Fruit fly (Drosophila melanogaster) whole organism, prepupa: ENCODE measurements around the gene Coq4.
A peak's percentile ranks its signal among the peaks of the same experiment; 100 is the strongest.

Experiments
- Blimp-1 ChIP-seq: fragments of 200-800 bp; sonication (Bioruptor generic); optimal IDR thresholded peaks from 3 replicates; lab custom pipeline; 2017; ENCODE audit warnings: missing biosample characterization, missing genetic modification characterization, mild to moderate bottlenecking, moderate library complexity, missing genetic modification reagents
- CG10631 ChIP-seq: fragments of 200-800 bp; sonication (Bioruptor generic); optimal IDR thresholded peaks from 2 replicates; lab custom pipeline; 2016; ENCODE audit warnings: missing biosample characterization, missing genetic modification characterization
- CG10669 ChIP-seq: fragments of 200-800 bp; sonication (Bioruptor generic); optimal IDR thresholded peaks from 3 replicates; lab custom pipeline; 2018; ENCODE audit warnings: missing biosample characterization, mild to moderate bottlenecking, missing genetic modification characterization, moderate library complexity
- CG11294 ChIP-seq: fragments of 200-800 bp; sonication (Bioruptor generic); IDR thresholded peaks from 2 replicates; pipeline ENCODE4 v1.3.6; 2022; ENCODE audit warnings: missing biosample characterization, missing genetic modification characterization
- CG11762 ChIP-seq: fragments of 200-800 bp; sonication (Bioruptor generic); optimal IDR thresholded peaks from 3 replicates; lab custom pipeline; 2016; ENCODE audit warnings: missing biosample characterization, missing genetic modification characterization; ENCODE audit not compliant: insufficient read depth
- CG15336 ChIP-seq: fragments of 200-800 bp; sonication (Bioruptor generic); IDR thresholded peaks from 2 replicates; pipeline ENCODE4 v1.3.6; 2022; ENCODE audit warnings: missing biosample characterization, missing genetic modification characterization
- CG1621 ChIP-seq: fragments of 200-800 bp; sonication (Bioruptor generic); optimal IDR thresholded peaks from 3 replicates; lab custom pipeline; 2018; ENCODE audit warnings: missing biosample characterization, mild to moderate bottlenecking, missing genetic modification characterization
- CG16779 ChIP-seq: fragments of 200-800 bp; sonication (Bioruptor generic); optimal IDR thresholded peaks from 3 replicates; lab custom pipeline; 2017; ENCODE audit warnings: missing biosample characterization, mild to moderate bottlenecking, missing genetic modification characterization
- CG3032 ChIP-seq: fragments of 200-800 bp; optimal IDR thresholded peaks from 2 replicates; lab custom pipeline; 2019; ENCODE audit warnings: missing biosample characterization, mild to moderate bottlenecking, missing genetic modification characterization, moderate library complexity
- CG32006 ChIP-seq: fragments of 200-800 bp; sonication (Bioruptor generic); optimal IDR thresholded peaks from 3 replicates; lab custom pipeline; 2017; ENCODE audit warnings: missing biosample characterization, mild to moderate bottlenecking, missing genetic modification characterization
- CG34406 ChIP-seq: fragments of 200-800 bp; sonication (Bioruptor generic); optimal IDR thresholded peaks from 3 replicates; lab custom pipeline; 2016; ENCODE audit warnings: missing biosample characterization, missing genetic modification characterization
- CG3919 ChIP-seq: fragments of 200-800 bp; sonication (Bioruptor generic); optimal IDR thresholded peaks from 3 replicates; lab custom pipeline; 2016; ENCODE audit warnings: missing biosample characterization, missing genetic modification characterization
- CG4318 ChIP-seq: fragments of 200-800 bp; sonication (Bioruptor generic); optimal IDR thresholded peaks from 3 replicates; lab custom pipeline; 2017; ENCODE audit warnings: missing biosample characterization, mild to moderate bottlenecking, missing genetic modification characterization
- CG6163 ChIP-seq: fragments of 200-800 bp; sonication (Bioruptor generic); IDR thresholded peaks from 3 replicates; pipeline ENCODE4 v1.3.6; 2022; ENCODE audit warnings: missing biosample characterization, missing genetic modification characterization
- CG6276 ChIP-seq: fragments of 200-800 bp; sonication (Bioruptor generic); optimal IDR thresholded peaks from 2 replicates; lab custom pipeline; 2017; ENCODE audit warnings: missing biosample characterization, mild to moderate bottlenecking, missing genetic modification characterization
- CG6792 ChIP-seq: fragments of 200-800 bp; sonication (Bioruptor generic); optimal IDR thresholded peaks from 3 replicates; lab custom pipeline; 2016; ENCODE audit warnings: missing biosample characterization, missing genetic modification characterization
- CG6808 ChIP-seq: fragments of 200-800 bp; sonication (Bioruptor generic); optimal IDR thresholded peaks from 3 replicates; lab custom pipeline; 2017; ENCODE audit warnings: missing biosample characterization, missing genetic modification characterization, mild to moderate bottlenecking, moderate library complexity, missing genetic modification reagents
- CG6854 ChIP-seq: fragments of 200-800 bp; sonication (Bioruptor generic); optimal IDR thresholded peaks from 2 replicates; lab custom pipeline; 2017; ENCODE audit warnings: missing biosample characterization, mild to moderate bottlenecking, missing genetic modification characterization
- CG8119 ChIP-seq: fragments of 200-800 bp; sonication (Bioruptor generic); IDR thresholded peaks from 3 replicates; pipeline ENCODE4 v1.3.6; 2022; ENCODE audit warnings: missing biosample characterization, missing genetic modification characterization
- CG8632 ChIP-seq: fragments of 200-800 bp; sonication (Bioruptor generic); optimal IDR thresholded peaks from 3 replicates; lab custom pipeline; 2016; ENCODE audit warnings: missing biosample characterization, missing genetic modification characterization
- Eip75B ChIP-seq: fragments of 200-800 bp; sonication (Bioruptor generic); optimal IDR thresholded peaks from 3 replicates; lab custom pipeline; 2016; ENCODE audit warnings: missing biosample characterization, missing genetic modification characterization
- Eip78C ChIP-seq: fragments of 200-800 bp; sonication (Bioruptor generic); peaks from one replicate; lab custom pipeline; 2016; ENCODE audit warnings: missing biosample characterization, missing genetic modification characterization
- Eip93F ChIP-seq: fragments of 200-800 bp; sonication (Bioruptor generic); optimal IDR thresholded peaks from 2 replicates; lab custom pipeline; 2016; ENCODE audit warnings: missing biosample characterization, mild to moderate bottlenecking, missing genetic modification characterization
- Ets21C ChIP-seq: fragments of 200-800 bp; sonication (Bioruptor generic); optimal IDR thresholded peaks from 3 replicates; lab custom pipeline; 2016; ENCODE audit warnings: missing biosample characterization, missing genetic modification characterization
- Gug ChIP-seq: fragments of 200-800 bp; sonication (Bioruptor generic); IDR thresholded peaks from 2 replicates; pipeline ENCODE4 v1.3.6; 2022; ENCODE audit warnings: missing biosample characterization, missing genetic modification characterization
- Hr38 ChIP-seq: sonication (Bioruptor generic); optimal IDR thresholded peaks from 2 replicates; lab custom pipeline; 2016; ENCODE audit warnings: missing biosample characterization, missing genetic modification characterization
- Hr39 ChIP-seq: fragments of 200-800 bp; sonication (Bioruptor generic); optimal IDR thresholded peaks from 2 replicates; lab custom pipeline; 2016; ENCODE audit warnings: missing biosample characterization, missing genetic modification characterization
- Hr4 ChIP-seq: fragments of 200-800 bp; sonication (Bioruptor generic); optimal IDR thresholded peaks from 3 replicates; lab custom pipeline; 2016; ENCODE audit warnings: missing biosample characterization, missing genetic modification characterization
- OdsH ChIP-seq: fragments of 200-800 bp; sonication (Bioruptor generic); optimal IDR thresholded peaks from 3 replicates; lab custom pipeline; 2016; ENCODE audit warnings: missing biosample characterization, missing genetic modification characterization
- Smox ChIP-seq: fragments of 200-800 bp; sonication (Bioruptor generic); optimal IDR thresholded peaks from 3 replicates; lab custom pipeline; 2016; ENCODE audit warnings: missing biosample characterization, missing genetic modification characterization
- Sox14 ChIP-seq: fragments of 200-800 bp; sonication (Bioruptor generic); optimal IDR thresholded peaks from 3 replicates; lab custom pipeline; 2016; ENCODE audit warnings: missing biosample characterization, missing genetic modification characterization
- Sox15 ChIP-seq: fragments of 200-800 bp; sonication (Bioruptor generic); optimal IDR thresholded peaks from 3 replicates; lab custom pipeline; 2016; ENCODE audit warnings: missing biosample characterization, missing genetic modification characterization
- achi ChIP-seq: fragments of 200-800 bp; sonication (Bioruptor generic); optimal IDR thresholded peaks from 3 replicates; lab custom pipeline; 2016; ENCODE audit warnings: missing biosample characterization, missing genetic modification characterization
- acj6 ChIP-seq: fragments of 200-800 bp; sonication (Bioruptor generic); optimal IDR thresholded peaks from 3 replicates; lab custom pipeline; 2016; ENCODE audit warnings: missing biosample characterization, missing genetic modification characterization
- dsx ChIP-seq: fragments of 200-800 bp; optimal IDR thresholded peaks from 3 replicates; lab custom pipeline; 2019; ENCODE audit warnings: missing biosample characterization, mild to moderate bottlenecking, missing genetic modification characterization, moderate library complexity; ENCODE audit not compliant: poor library complexity, severe bottlenecking
- eg ChIP-seq: fragments of 200-800 bp; sonication (Bioruptor generic); IDR thresholded peaks from 3 replicates; pipeline ENCODE4 v1.3.6; 2022; ENCODE audit warnings: missing biosample characterization, missing genetic modification characterization
- esn ChIP-seq: fragments of 200-800 bp; sonication (Bioruptor generic); optimal IDR thresholded peaks from 2 replicates; lab custom pipeline; 2016; ENCODE audit warnings: missing biosample characterization, mild to moderate bottlenecking, missing genetic modification characterization, moderate library complexity
- fd59A ChIP-seq: fragments of 200-800 bp; sonication (Bioruptor generic); optimal IDR thresholded peaks from 2 replicates; lab custom pipeline; 2017; ENCODE audit warnings: missing biosample characterization, mild to moderate bottlenecking, missing genetic modification characterization, missing genetic modification reagents
- fd85E ChIP-seq: fragments of 200-800 bp; sonication (Bioruptor generic); optimal IDR thresholded peaks from 3 replicates; lab custom pipeline; 2016; ENCODE audit warnings: missing biosample characterization, missing genetic modification characterization
- fkh ChIP-seq: fragments of 200-800 bp; sonication (Bioruptor generic); optimal IDR thresholded peaks from 3 replicates; lab custom pipeline; 2017; ENCODE audit warnings: missing biosample characterization, mild to moderate bottlenecking, missing genetic modification characterization, moderate library complexity
- lz ChIP-seq: fragments of 200-800 bp; sonication (Bioruptor generic); optimal IDR thresholded peaks from 3 replicates; lab custom pipeline; 2016; ENCODE audit warnings: missing biosample characterization, missing genetic modification characterization
- pdm3 ChIP-seq: fragments of 200-800 bp; sonication (Bioruptor generic); optimal IDR thresholded peaks from 3 replicates; lab custom pipeline; 2016; ENCODE audit warnings: missing biosample characterization, missing genetic modification characterization
- salr ChIP-seq, 2 experiments: fragments of 200-800 bp; sonication (Bioruptor generic); optimal IDR thresholded peaks; 3 replicates each; lab custom pipeline; 2016 to 2018; ENCODE audit warnings: missing biosample characterization in 2 of 2, missing genetic modification characterization in 2 of 2, mild to moderate bottlenecking in 1 of 2
- svp ChIP-seq: fragments of 200-800 bp; sonication (Bioruptor generic); peaks from one replicate; lab custom pipeline; 2016; ENCODE audit warnings: missing biosample characterization, missing genetic modification characterization

Gene Coq4

dm6 chr3L:17420610-17421194 is 12.7 kb downstream of the Coq4 start (continued):
- peak; percentile 14 to 76 for TF ChIP-seq salr (GFP tag; optimal IDR thresholded peaks at IDR 0.05; lab: Kevin White, UChicago)
- TF ChIP-seq achi = peak; percentile 84
- TF ChIP-seq CG10669 (GFP tag; lab: Kevin White, UChicago) = peak; percentile 75
- TF ChIP-seq CG6808 (GFP tag; lab: Kevin White, UChicago) = peak; percentile 87
- TF ChIP-seq Eip93F (GFP tag; lab: Kevin White, UChicago) = peak; percentile 58
- peak; percentile 81 for TF ChIP-seq Smox (GFP tag; lab: Kevin White, UChicago)
- TF ChIP-seq CG6792 = peak; percentile 88
- no peak for TF ChIP-seq Hr38 (GFP tag; lab: Kevin White, UChicago)
- peak; percentile 58; the same call in 1 of the 2 replicates for TF ChIP-seq CG15336 (GFP tag; lab: Robert Waterston, UW)
- TF ChIP-seq OdsH = peak; percentile 79
- TF ChIP-seq Gug (GFP tag; lab: Robert Waterston, UW) = no peak

dm6 chr3L:17419103-17419741 is 14.2 kb downstream of the Coq4 start:
- TF ChIP-seq eg (GFP tag; lab: Robert Waterston, UW) (0 out of 3 replicates have a peak, but pooled peaks have one; percentile 7), fd85E (GFP tag; lab: Kevin White, UChicago) (no peak), CG4318 (no peak), CG3032 (tag; lab: Kevin White, UChicago) (no peak), CG6163 (0 out of 3 replicates have a peak, but pooled peaks have one; percentile 36), CG8632 (GFP tag; lab: Kevin White, UChicago) (no peak), Eip78C (peak; percentile 37), CG32006 (GFP tag; lab: Kevin White, UChicago) (no peak), fkh (peak; percentile 81), Gug (GFP tag; lab: Robert Waterston, UW) (no peak), dsx (GFP tag; lab: Kevin White, UChicago) (no peak)

dm6 chr3L:17415967-17416749 is 17.3 kb downstream of the Coq4 start:
- peak; percentile 14 for TF ChIP-seq Ets21C
- TF ChIP-seq Eip75B (GFP tag; lab: Kevin White, UChicago) = peak; percentile 81
- TF ChIP-seq Hr4 = peak; percentile 12
- TF ChIP-seq lz (GFP tag; lab: Kevin White, UChicago) = peak; percentile 40
- no peak for TF ChIP-seq Hr38 (GFP tag; lab: Kevin White, UChicago)
- peak; percentile 70 for TF ChIP-seq Sox15 (GFP tag; lab: Kevin White, UChicago)
- TF ChIP-seq Hr39 (GFP tag; lab: Kevin White, UChicago) = peak; percentile 16
- TF ChIP-seq CG3919 = peak; percentile 78
- no peak for TF ChIP-seq CG6276
- TF ChIP-seq CG1621 = peak; percentile 87
- peak; percentile 75 for TF ChIP-seq pdm3
- TF ChIP-seq CG16779 (tag; lab: Kevin White, UChicago) = peak; percentile 43
- peak; percentile 70 for TF ChIP-seq CG34406 (GFP tag; lab: Kevin White, UChicago)
- TF ChIP-seq Gug (GFP tag; lab: Robert Waterston, UW) = no peak
- TF ChIP-seq CG11762 (GFP tag; lab: Kevin White, UChicago) = peak; percentile 61
- peak; percentile 85 for TF ChIP-seq CG6808 (GFP tag; lab: Kevin White, UChicago)
- TF ChIP-seq CG6854 (GFP tag; lab: Kevin White, UChicago) = no peak
- peak; percentile 42 for TF ChIP-seq CG32006 (GFP tag; lab: Kevin White, UChicago)
- peak; percentile 64 for TF ChIP-seq CG10631 (GFP tag; lab: Kevin White, UChicago)
- peak; percentile 76 for TF ChIP-seq OdsH
- TF ChIP-seq CG8119 (GFP tag; lab: Robert Waterston, UW) = no peak; the same call in 2 of the 3 replicates
- peak; percentile 73 for TF ChIP-seq acj6 (GFP tag; lab: Kevin White, UChicago)
- peak; percentile 64 for TF ChIP-seq achi
- no peak for TF ChIP-seq CG4318
- no peak for TF ChIP-seq CG11294 (GFP tag; lab: Robert Waterston, UW)
- TF ChIP-seq CG8632 (GFP tag; lab: Kevin White, UChicago) = peak; percentile 71
- TF ChIP-seq eg (GFP tag; lab: Robert Waterston, UW) = no peak
- TF ChIP-seq fd59A (GFP tag; lab: Kevin White, UChicago) = peak; percentile 84
- TF ChIP-seq Sox14 (GFP tag; lab: Kevin White, UChicago) = peak; percentile 59
- peak; percentile 63 for TF ChIP-seq esn (GFP tag; lab: Kevin White, UChicago)
- no peak for TF ChIP-seq Blimp-1 (GFP tag; lab: Kevin White, UChicago)
- TF ChIP-seq svp = peak; percentile 74
